Worm (Caenorhabditis elegans) whole organism, late embryonic: Measurements from ENCODE around the gene T12D8.5.

ENCODE experiments used
- ama-1 ChIP-seq: fragments of 150-350 bp; optimal IDR thresholded peaks from 2 replicates; lab custom pipeline; 2014
- ceh-9 ChIP-seq: sonication (generic microtip); optimal IDR thresholded peaks from 2 replicates; lab custom pipeline; 2016; ENCODE audit warnings: mild to moderate bottlenecking, missing genetic modification characterization, inconsistent platforms, missing compliant biosample characterization
- eyg-1 ChIP-seq: sonication (generic microtip); optimal IDR thresholded peaks from 2 replicates; lab custom pipeline; 2016; ENCODE audit warnings: missing genotype, missing genetic modification characterization, missing compliant biosample characterization
- fkh-10 ChIP-seq: fragments of 150-350 bp; optimal IDR thresholded peaks from 2 replicates; lab custom pipeline; 2014; ENCODE audit warnings: missing biosample characterization, missing genetic modification reagents, missing genetic modification characterization
- hlh-30 ChIP-seq: sonication (generic microtip); optimal IDR thresholded peaks from 2 replicates; lab custom pipeline; 2017; ENCODE audit warnings: antibody characterized with exemption, missing genetic modification characterization, missing compliant biosample characterization; ENCODE audit not compliant: insufficient read depth
- madf-2 ChIP-seq: sonication (generic microtip); optimal IDR thresholded peaks from 2 replicates; lab custom pipeline; 2017; ENCODE audit warnings: missing genetic modification characterization, missing compliant biosample characterization
- mec-3 ChIP-seq: sonication (generic microtip); optimal IDR thresholded peaks from 2 replicates; lab custom pipeline; 2016; ENCODE audit warnings: borderline replicate concordance, missing genetic modification characterization, missing compliant biosample characterization
- npax-4 ChIP-seq: sonication (generic microtip); optimal IDR thresholded peaks from 2 replicates; lab custom pipeline; 2016; ENCODE audit warnings: missing genetic modification characterization, missing compliant biosample characterization
- pat-9 ChIP-seq: fragments of 200-800 bp; sonication (Bioruptor generic); optimal IDR thresholded peaks from 2 replicates; lab custom pipeline; 2018; ENCODE audit warnings: mild to moderate bottlenecking, missing genetic modification characterization, moderate library complexity, missing compliant biosample characterization
- pqm-1 ChIP-seq: sonication (generic microtip); optimal IDR thresholded peaks from 2 replicates; lab custom pipeline; 2016; ENCODE audit warnings: missing genetic modification characterization, missing compliant biosample characterization
- pros-1 ChIP-seq: fragments of 150-350 bp; optimal IDR thresholded peaks from 2 replicates; lab custom pipeline; 2014; ENCODE audit warnings: missing biosample characterization, missing genetic modification reagents, missing genetic modification characterization
- rnt-1 ChIP-seq: sonication (generic microtip); optimal IDR thresholded peaks from 2 replicates; lab custom pipeline; 2016; ENCODE audit warnings: missing genetic modification characterization, missing compliant biosample characterization
- unc-55 ChIP-seq: sonication (generic microtip); optimal IDR thresholded peaks from 2 replicates; lab custom pipeline; 2017; ENCODE audit warnings: missing biosample characterization, missing genetic modification reagents, missing genetic modification characterization
- unc-86 ChIP-seq: sonication (generic microtip); optimal IDR thresholded peaks from 2 replicates; lab custom pipeline; 2016; ENCODE audit warnings: missing genetic modification characterization, missing compliant biosample characterization

- TF ChIP-seq unc-55 (GFP tag; lab: Kevin White, UChicago) (no peak), ama-1 (lab: Kevin White, UChicago) (no peak), mec-3 (tag; lab: Kevin White, UChicago) (no peak), hlh-30 (tag; lab: Kevin White, UChicago) (no peak), eyg-1 (tag; lab: Kevin White, UChicago) (no peak), ceh-9 (tag; lab: Kevin White, UChicago) (no peak), pros-1 (no peak), pat-9 (tag; lab: Kevin White, UChicago) (no peak), madf-2 (tag; lab: Kevin White, UChicago) (no peak), fkh-10 (GFP tag; lab: Kevin White, UChicago) (no peak), npax-4 (tag; lab: Kevin White, UChicago) (no peak), pqm-1 (tag; lab: Kevin White, UChicago) (no peak), rnt-1 (tag; lab: Kevin White, UChicago) (no peak), unc-86 (tag; lab: Kevin White, UChicago) (no peak)
Measured at ce11 chrIII:13606865-13607264, 19.7 kb downstream of the T12D8.5 start.
